Worm (Caenorhabditis elegans) whole organism, L3 larva: ENCODE results near the gene luc-7L3.

ENCODE experiments used
- R02D3.7 ChIP-seq: fragments of 150-350 bp; optimal IDR thresholded peaks from 2 replicates; lab custom pipeline; 2014; ENCODE audit warnings: missing biosample characterization, missing genetic modification characterization
- ZK546.5 ChIP-seq: sonication (generic microtip); optimal IDR thresholded peaks from 2 replicates; lab custom pipeline; 2017; ENCODE audit warnings: missing biosample characterization, missing genetic modification characterization
- aly-2 ChIP-seq: fragments of 150-350 bp; optimal IDR thresholded peaks from 2 replicates; lab custom pipeline; 2014; ENCODE audit warnings: missing biosample characterization, missing genetic modification characterization
- ama-1 ChIP-seq: fragments of 150-350 bp; optimal IDR thresholded peaks from 2 replicates; lab custom pipeline; 2018
- elt-1 ChIP-seq: fragments of 150-350 bp; optimal IDR thresholded peaks from 2 replicates; lab custom pipeline; 2014; ENCODE audit warnings: missing biosample characterization, missing genetic modification characterization
- elt-2 ChIP-seq: sonication (generic microtip); optimal IDR thresholded peaks from 2 replicates; lab custom pipeline; 2016; ENCODE audit warnings: missing genetic modification reagents, mild to moderate bottlenecking, missing genetic modification characterization, missing compliant biosample characterization
- fkh-10 ChIP-seq: sonication (generic microtip); optimal IDR thresholded peaks from 2 replicates; lab custom pipeline; 2017; ENCODE audit warnings: missing biosample characterization, missing genetic modification reagents, missing genetic modification characterization
- fos-1 ChIP-seq: fragments of 150-350 bp; optimal IDR thresholded peaks from 2 replicates; lab custom pipeline; 2014; ENCODE audit warnings: missing biosample characterization, missing genetic modification characterization
- mdl-1 ChIP-seq: fragments of 150-350 bp; optimal IDR thresholded peaks from 2 replicates; lab custom pipeline; 2014; ENCODE audit warnings: missing biosample characterization, missing genetic modification characterization
- nhr-237 ChIP-seq: fragments of 150-350 bp; optimal IDR thresholded peaks from 2 replicates; lab custom pipeline; 2014; ENCODE audit warnings: missing biosample characterization, missing genetic modification characterization
- nhr-28 ChIP-seq: fragments of 150-350 bp; optimal IDR thresholded peaks from 2 replicates; lab custom pipeline; 2014; ENCODE audit warnings: missing biosample characterization, missing genetic modification characterization
- nhr-77 ChIP-seq: fragments of 150-350 bp; optimal IDR thresholded peaks from 2 replicates; lab custom pipeline; 2014; ENCODE audit warnings: missing biosample characterization, missing genetic modification characterization
- pha-4 ChIP-seq: fragments of 150-350 bp; optimal IDR thresholded peaks from 2 replicates; lab custom pipeline; 2014; ENCODE audit warnings: missing biosample characterization, missing genetic modification reagents, missing genetic modification characterization
- snpc-4 ChIP-seq: fragments of 150-350 bp; optimal IDR thresholded peaks from 2 replicates; lab custom pipeline; 2014; ENCODE audit warnings: missing biosample characterization, missing genetic modification characterization

DNA sequence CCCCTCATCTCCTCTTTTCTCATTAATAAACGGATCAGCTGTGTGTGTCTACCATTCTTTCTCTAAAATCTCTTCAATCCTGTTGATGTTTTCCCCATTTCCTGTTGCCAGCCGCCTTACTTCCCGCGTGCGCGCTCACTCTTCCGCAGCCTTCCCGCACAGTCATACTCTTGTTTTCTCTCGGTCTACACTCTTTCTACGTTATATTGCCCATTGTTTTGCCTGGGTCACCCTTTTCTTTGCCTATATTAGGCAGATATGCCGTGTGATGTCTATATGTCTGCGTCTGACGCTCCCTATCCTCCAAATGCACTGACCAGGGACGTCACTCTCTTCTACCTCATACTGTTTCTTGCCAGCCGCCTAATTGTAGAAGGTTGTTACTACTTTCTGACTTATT is 31.5 kb downstream of the luc-7L3 start:
- TF ChIP-seq snpc-4 (no peak), ama-1 (no peak), ZK546.5 (no peak), fos-1 (tag; lab: Kevin White, UChicago) (no peak), mdl-1 (tag; lab: Kevin White, UChicago) (no peak), elt-2 (tag; lab: Kevin White, UChicago) (peak; percentile 3), nhr-28 (tag; lab: Kevin White, UChicago) (no peak), fkh-10 (GFP tag; lab: Kevin White, UChicago) (no peak), aly-2 (no peak), nhr-77 (tag; lab: Kevin White, UChicago) (no peak), nhr-237 (tag; lab: Kevin White, UChicago) (no peak), pha-4 (tag; lab: Kevin White, UChicago) (peak; percentile 27), R02D3.7 (tag; lab: Kevin White, UChicago) (no peak), elt-1 (tag; lab: Kevin White, UChicago) (no peak)
